Worm (Caenorhabditis elegans): ENCODE data around the gene cpg-23.

DNA sequence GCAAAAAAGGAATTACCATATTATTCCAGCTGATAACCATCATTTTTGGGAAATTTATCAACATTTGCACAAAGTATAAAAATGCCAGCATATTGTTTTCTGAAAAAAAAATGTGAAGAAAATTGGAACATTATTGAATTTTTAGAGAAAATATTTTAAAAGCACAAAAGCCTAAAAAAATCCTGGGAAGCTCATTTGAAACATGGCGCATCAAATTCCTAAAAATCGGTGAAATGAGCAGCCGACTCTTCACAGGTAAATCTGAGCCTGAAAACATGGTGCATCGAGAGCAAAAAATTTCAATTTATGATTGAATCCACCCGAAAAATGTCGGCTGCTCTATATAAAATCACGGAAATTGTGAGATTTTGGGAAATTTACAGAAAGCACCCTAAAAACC is 8.5 kb downstream of the cpg-23 start, which contains the start of gene Y39B6A.7:
- TF ChIP-seq rbr-2 (tag; optimal IDR thresholded peaks at IDR 0.05), result no peak
- no peak for TF ChIP-seq fkh-10 (GFP tag; optimal IDR thresholded peaks at IDR 0.05)
- TF ChIP-seq tag-97 (GFP tag; IDR thresholded peaks at IDR 0.05), result no peak
- TF ChIP-seq nhr-11 (tag; optimal IDR thresholded peaks at IDR 0.05), result no peak
- TF ChIP-seq ZK337.2 (GFP tag; IDR thresholded peaks at IDR 0.05), result no peak
- TF ChIP-seq nhr-48 (tag; optimal IDR thresholded peaks at IDR 0.05), result no peak
- no peak for TF ChIP-seq Y105C5A.15 (GFP tag; IDR thresholded peaks at IDR 0.05)
- TF ChIP-seq dpl-1 (GFP tag; optimal IDR thresholded peaks at IDR 0.05), result no peak
- TF ChIP-seq aha-1 (tag), result no peak
- TF ChIP-seq nhr-77 (tag; optimal IDR thresholded peaks at IDR 0.05), result no peak
- TF ChIP-seq daf-19 (GFP tag; conservative IDR thresholded peaks at IDR 0.05), result no peak
